Worm (Caenorhabditis elegans): ENCODE data around the gene dpm-3.
A peak's percentile ranks its signal among the peaks of the same experiment; 100 is the strongest.

- TF ChIP-seq ztf-29 (GFP tag; IDR thresholded peaks at IDR 0.05) = peak; percentile 48; the same call in 1 of the 2 replicates
- no peak for TF ChIP-seq flt-1 (GFP tag; IDR thresholded peaks at IDR 0.05)
Observed at ce11 chrIV:12364964-12365363, 26.4 kb upstream of the dpm-3 start.
